Fruit fly (Drosophila melanogaster) whole organism: ENCODE measurements around the gene Jon99Ciii.

Experiments used
- CG8478 ChIP-seq: fragments of >200 bp; optimal IDR thresholded peaks from 2 replicates; lab custom pipeline; 2018; ENCODE audit warnings: inconsistent platforms
- pan ChIP-seq: fragments of >200 bp; optimal IDR thresholded peaks from 2 replicates; lab custom pipeline; 2017
- usp ChIP-seq: fragments of >200 bp; optimal IDR thresholded peaks from 2 replicates; lab custom pipeline; 2017; ENCODE audit warnings: missing biosample characterization, missing genetic modification characterization, mixed read lengths

DNA sequence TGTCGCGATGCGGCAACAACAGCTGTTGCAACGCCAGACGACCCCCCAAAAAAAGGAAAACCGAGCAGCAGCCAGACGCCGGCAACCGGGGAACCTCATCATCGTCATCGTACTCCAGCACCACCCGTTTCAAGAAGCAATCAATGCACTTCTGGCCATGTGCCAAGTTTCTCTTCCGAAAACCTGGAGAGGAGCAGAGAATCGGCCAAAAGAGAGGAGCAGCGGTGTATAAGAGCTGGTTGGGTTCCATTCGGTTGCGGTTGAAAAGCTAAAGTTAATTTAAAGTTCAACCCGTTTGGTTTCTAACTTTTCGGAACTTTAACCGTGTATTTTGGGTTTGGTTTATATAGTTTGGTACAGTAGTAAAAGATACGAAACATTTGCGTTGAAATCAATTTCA is 45.8 kb upstream of the Jon99Ciii start:
- no peak for TF ChIP-seq pan (lab: Kevin White, UChicago)
- no peak for TF ChIP-seq CG8478 (lab: Kevin White, UChicago)
- TF ChIP-seq usp = no peak
